Worm (Caenorhabditis elegans) whole organism, L1 larva: Measurements from ENCODE around the gene spch-1.

Source experiments
- C04F5.9 ChIP-seq: sonication (generic microtip); optimal IDR thresholded peaks from 2 replicates; lab custom pipeline; 2016; ENCODE audit warnings: missing genetic modification characterization, missing compliant biosample characterization
- C16A3.4 ChIP-seq: fragments of 150-350 bp; optimal IDR thresholded peaks from 2 replicates; lab custom pipeline; 2014; ENCODE audit warnings: missing biosample characterization, missing genetic modification characterization
- Y116A8C.19 ChIP-seq: sonication (generic microtip); optimal IDR thresholded peaks from 2 replicates; lab custom pipeline; 2016; ENCODE audit warnings: missing compliant biosample characterization, missing genetic modification characterization, borderline replicate concordance
- aha-1 ChIP-seq: fragments of 150-350 bp; optimal IDR thresholded peaks from 2 replicates; lab custom pipeline; 2014; ENCODE audit warnings: missing biosample characterization, missing genetic modification characterization
- alr-1 ChIP-seq: fragments of 200-800 bp; sonication (Bioruptor generic); optimal IDR thresholded peaks from 2 replicates; lab custom pipeline; 2018; ENCODE audit warnings: borderline replicate concordance, mild to moderate bottlenecking, missing genetic modification characterization, missing compliant biosample characterization
- ceh-8 ChIP-seq: fragments of 200-800 bp; sonication (Bioruptor generic); optimal IDR thresholded peaks from 2 replicates; lab custom pipeline; 2018; ENCODE audit warnings: mild to moderate bottlenecking, missing genetic modification characterization, moderate library complexity, missing compliant biosample characterization
- ceh-88 ChIP-seq: fragments of 200-800 bp; sonication (Bioruptor generic); IDR thresholded peaks from 2 replicates; pipeline ENCODE4 v1.3.6; 2022; ENCODE audit warnings: missing genetic modification characterization, missing compliant biosample characterization
- efl-1 ChIP-seq, 4 experiments: fragments of 150-350 bp; optimal IDR thresholded peaks in 3 of 4; peaks in 1 of 4; 1 replicate in 1 of 4; 2 replicates in 3 of 4; lab custom pipeline; 2014; ENCODE audit warnings: missing biosample characterization in 2 of 4, missing genetic modification characterization in 2 of 4, missing genetic modification reagents in 2 of 4
- efl-3 ChIP-seq: fragments of 200-800 bp; sonication (Bioruptor generic); optimal IDR thresholded peaks from 2 replicates; lab custom pipeline; 2018; ENCODE audit warnings: mild to moderate bottlenecking, missing genetic modification characterization, missing compliant biosample characterization
- egl-13 ChIP-seq: sonication (generic microtip); optimal IDR thresholded peaks from 2 replicates; lab custom pipeline; 2016; ENCODE audit warnings: missing genotype, missing genetic modification reagents, missing genetic modification characterization, missing compliant biosample characterization
- egl-27 ChIP-seq, 2 experiments: fragments of 150-350 bp in 1 of 2; sonication (generic microtip); optimal IDR thresholded peaks; 3 replicates each; lab custom pipeline; 2017 to 2018; ENCODE audit warnings: missing biosample characterization in 2 of 2, missing genetic modification characterization in 2 of 2, missing genetic modification reagents in 2 of 2
- elt-2 ChIP-seq: sonication (generic microtip); optimal IDR thresholded peaks from 2 replicates; lab custom pipeline; 2016; ENCODE audit warnings: missing genetic modification characterization, mild to moderate bottlenecking, inconsistent platforms, missing compliant biosample characterization, missing genetic modification reagents
- elt-3 ChIP-seq, 6 experiments: fragments of 150-350 bp in 1 of 6; sonication (generic microtip); optimal IDR thresholded peaks; 2 replicates each; lab custom pipeline; 2017 to 2018; ENCODE audit warnings: missing biosample characterization in 6 of 6, missing genetic modification characterization in 6 of 6, inconsistent platforms in 1 of 6
- fkh-10 ChIP-seq: sonication (generic microtip); optimal IDR thresholded peaks from 2 replicates; lab custom pipeline; 2017; ENCODE audit warnings: missing biosample characterization, missing genetic modification reagents, missing genetic modification characterization
- fkh-8 ChIP-seq: sonication (generic microtip); optimal IDR thresholded peaks from 2 replicates; lab custom pipeline; 2016; ENCODE audit warnings: mild to moderate bottlenecking, missing genetic modification characterization, missing compliant biosample characterization
- fos-1 ChIP-seq: fragments of 150-350 bp; optimal IDR thresholded peaks from 2 replicates; lab custom pipeline; 2014; ENCODE audit warnings: missing biosample characterization, missing genetic modification characterization
- grh-1 ChIP-seq: fragments of 200-800 bp; sonication (Bioruptor generic); IDR thresholded peaks from 2 replicates; pipeline ENCODE4 v1.3.6; 2022; ENCODE audit warnings: missing genetic modification reagents, missing genetic modification characterization, missing compliant biosample characterization
- hlh-17 ChIP-seq: fragments of 200-800 bp; sonication (Bioruptor generic); optimal IDR thresholded peaks from 2 replicates; lab custom pipeline; 2018; ENCODE audit warnings: missing genetic modification characterization, mild to moderate bottlenecking, missing compliant biosample characterization, moderate library complexity, borderline replicate concordance
- irx-1 ChIP-seq: sonication (generic microtip); optimal IDR thresholded peaks from 2 replicates; lab custom pipeline; 2016; ENCODE audit warnings: missing genetic modification characterization, missing compliant biosample characterization
- mdl-1 ChIP-seq, 2 experiments: fragments of 150-350 bp; optimal IDR thresholded peaks; 2 replicates each; lab custom pipeline; 2014 to 2017; ENCODE audit warnings: missing biosample characterization in 2 of 2, missing genetic modification characterization in 2 of 2, inconsistent platforms in 1 of 2
- nhr-12 ChIP-seq: sonication (generic microtip); optimal IDR thresholded peaks from 2 replicates; lab custom pipeline; 2017; ENCODE audit warnings: missing biosample characterization, missing genetic modification characterization
- nhr-19 ChIP-seq: fragments of 200-800 bp; sonication (Bioruptor generic); conservative IDR thresholded peaks from 2 replicates; pipeline ENCODE4 v1.3.6; 2022; ENCODE audit warnings: missing genetic modification characterization, missing compliant biosample characterization
- nhr-20 ChIP-seq: sonication (generic microtip); optimal IDR thresholded peaks from 2 replicates; lab custom pipeline; 2016; ENCODE audit warnings: mild to moderate bottlenecking, missing genetic modification characterization, missing compliant biosample characterization
- nhr-237 ChIP-seq: fragments of 150-350 bp; optimal IDR thresholded peaks from 2 replicates; lab custom pipeline; 2014; ENCODE audit warnings: missing biosample characterization, missing genetic modification characterization
- nhr-28 ChIP-seq: fragments of 150-350 bp; optimal IDR thresholded peaks from 2 replicates; lab custom pipeline; 2014; ENCODE audit warnings: missing biosample characterization, missing genetic modification characterization
- nhr-71 ChIP-seq: sonication (generic microtip); optimal IDR thresholded peaks from 2 replicates; lab custom pipeline; 2016; ENCODE audit warnings: mild to moderate bottlenecking, missing genetic modification characterization, moderate library complexity, missing compliant biosample characterization
- nhr-76 ChIP-seq: sonication (generic microtip); optimal IDR thresholded peaks from 2 replicates; lab custom pipeline; 2017; ENCODE audit warnings: missing biosample characterization, missing genetic modification characterization
- nhr-84 ChIP-seq: sonication (generic microtip); optimal IDR thresholded peaks from 2 replicates; lab custom pipeline; 2017; ENCODE audit warnings: missing biosample characterization, missing genetic modification characterization
- pax-3 ChIP-seq: fragments of 200-800 bp; sonication (Bioruptor generic); optimal IDR thresholded peaks from 2 replicates; lab custom pipeline; 2018; ENCODE audit warnings: mild to moderate bottlenecking, missing genetic modification characterization, moderate library complexity, missing compliant biosample characterization
- skn-1 ChIP-seq: fragments of 150-350 bp; optimal IDR thresholded peaks from 2 replicates; lab custom pipeline; 2014; ENCODE audit warnings: missing biosample characterization, missing genetic modification characterization
- snpc-4 ChIP-seq: fragments of 150-350 bp; optimal IDR thresholded peaks from 2 replicates; lab custom pipeline; 2014; ENCODE audit warnings: missing biosample characterization, missing genetic modification characterization
- snu-23 ChIP-seq: sonication (generic microtip); optimal IDR thresholded peaks from 2 replicates; lab custom pipeline; 2016; ENCODE audit warnings: missing genetic modification characterization, missing compliant biosample characterization
- sptf-1 ChIP-seq: fragments of 150-350 bp; optimal IDR thresholded peaks from 2 replicates; lab custom pipeline; 2014; ENCODE audit warnings: missing biosample characterization, missing genetic modification characterization
- sup-37 ChIP-seq: fragments of 200-800 bp; sonication (Bioruptor generic); optimal IDR thresholded peaks from 2 replicates; lab custom pipeline; 2018; ENCODE audit warnings: mild to moderate bottlenecking, missing genetic modification characterization, missing compliant biosample characterization
- tlp-1 ChIP-seq: fragments of 150-350 bp; optimal IDR thresholded peaks from 2 replicates; lab custom pipeline; 2014; ENCODE audit warnings: missing biosample characterization, missing genetic modification characterization
- unc-86 ChIP-seq: sonication (generic microtip); optimal IDR thresholded peaks from 2 replicates; lab custom pipeline; 2016; ENCODE audit warnings: missing genetic modification characterization, missing compliant biosample characterization
- unc-98 ChIP-seq: fragments of 200-800 bp; sonication (Bioruptor generic); IDR thresholded peaks from 2 replicates; pipeline ENCODE4 v1.3.6; 2022; ENCODE audit warnings: missing genetic modification characterization, missing compliant biosample characterization
- vab-15 ChIP-seq: sonication (generic microtip); optimal IDR thresholded peaks from 2 replicates; lab custom pipeline; 2017; ENCODE audit warnings: missing genotype, mild to moderate bottlenecking, missing genetic modification characterization, missing compliant biosample characterization
- xbp-1 ChIP-seq: sonication (generic microtip); optimal IDR thresholded peaks from 2 replicates; lab custom pipeline; 2016; ENCODE audit warnings: missing genetic modification characterization, missing compliant biosample characterization
- ztf-11 ChIP-seq, 2 experiments: sonication (generic microtip); optimal IDR thresholded peaks; 2 replicates each; lab custom pipeline; 2016 to 2017; ENCODE audit warnings: missing genetic modification characterization in 2 of 2, missing biosample characterization in 1 of 2, missing compliant biosample characterization in 1 of 2

spch-1 gene

ce11 chrIV:10116765-10117164 is 5.4 kb upstream of the spch-1 start:
- TF ChIP-seq C16A3.4: no peak
- TF ChIP-seq nhr-84 (tag; lab: Kevin White, UChicago): no peak
- TF ChIP-seq nhr-12 (tag; lab: Kevin White, UChicago): no peak
- TF ChIP-seq nhr-76 (tag; lab: Kevin White, UChicago): no peak
- TF ChIP-seq efl-1 (optimal IDR thresholded peaks at IDR 0.05; lab: Kevin White, UChicago): no peak
- no peak for TF ChIP-seq efl-1 (GFP tag; optimal IDR thresholded peaks at IDR 0.05 in 1 of 2; lab: Kevin White, UChicago)
- no peak for TF ChIP-seq egl-27 (tag; optimal IDR thresholded peaks at IDR 0.05; lab: Kevin White, UChicago)
- TF ChIP-seq snpc-4 (tag; lab: Kevin White, UChicago): no peak
- TF ChIP-seq egl-13 (tag; lab: Kevin White, UChicago): no peak
- no peak for TF ChIP-seq xbp-1 (tag; lab: Kevin White, UChicago)
- TF ChIP-seq fkh-8: no peak
- no peak for TF ChIP-seq nhr-28 (tag; lab: Kevin White, UChicago)
- no peak for TF ChIP-seq fkh-10 (GFP tag; lab: Kevin White, UChicago)
- TF ChIP-seq nhr-237: no peak
- no peak for TF ChIP-seq sup-37
- no peak for TF ChIP-seq aha-1 (tag; lab: Kevin White, UChicago)
- no peak for TF ChIP-seq C04F5.9
- no peak for TF ChIP-seq hlh-17 (GFP tag; lab: Kevin White, UChicago)
- no peak for TF ChIP-seq tlp-1 (tag; lab: Kevin White, UChicago)
- TF ChIP-seq ceh-8: no peak

ce11 chrIV:10115142-10115541 is 3.8 kb upstream of the spch-1 start, which contains the start of gene C04G2.10:
TSS of gene C04G2.10 (plus strand) at chrIV:10115442.
- TF ChIP-seq pax-3 (no peak), sptf-1 (tag; lab: Kevin White, UChicago) (no peak), nhr-71 (tag; lab: Kevin White, UChicago) (no peak), egl-13 (tag; lab: Kevin White, UChicago) (no peak), snpc-4 (tag; lab: Kevin White, UChicago) (no peak)

ce11 chrIV:10112570-10112969 is 1.2 kb upstream of the spch-1 start, which contains the start of gene nsph-3.2:
TSS of gene nsph-3.2 (plus strand) at chrIV:10112870.
- TF ChIP-seq grh-1 (GFP tag; lab: Robert Waterston, UW) (no peak), hlh-17 (GFP tag; lab: Kevin White, UChicago) (no peak), nhr-28 (tag; lab: Kevin White, UChicago) (no peak), unc-98 (GFP tag; lab: Robert Waterston, UW) (no peak), ztf-11 (tag; optimal IDR thresholded peaks at IDR 0.05; lab: Kevin White, UChicago) (no peak), elt-2 (no peak), sptf-1 (tag; lab: Kevin White, UChicago) (no peak), mdl-1 (tag; optimal IDR thresholded peaks at IDR 0.05; lab: Kevin White, UChicago) (no peak), skn-1 (tag; lab: Kevin White, UChicago) (no peak), pax-3 (no peak), efl-3 (GFP tag; lab: Kevin White, UChicago) (no peak), ceh-88 (GFP tag; lab: Robert Waterston, UW) (no peak), snu-23 (GFP tag; lab: Kevin White, UChicago) (no peak), egl-27 (tag; optimal IDR thresholded peaks at IDR 0.05; lab: Kevin White, UChicago) (no peak), irx-1 (no peak), nhr-12 (tag; lab: Kevin White, UChicago) (no peak), alr-1 (tag; lab: Kevin White, UChicago) (no peak), unc-86 (tag; lab: Kevin White, UChicago) (no peak), fkh-8 (no peak)
- TF ChIP-seq, all 84 proteins: peak for 0

- TF ChIP-seq nhr-84 (tag; lab: Kevin White, UChicago) (no peak), Y116A8C.19 (tag; lab: Kevin White, UChicago) (no peak), nhr-76 (tag; lab: Kevin White, UChicago) (no peak), efl-1 (optimal IDR thresholded peaks at IDR 0.05; lab: Kevin White, UChicago) (no peak), efl-1 (GFP tag; optimal IDR thresholded peaks at IDR 0.05 in 1 of 2; lab: Kevin White, UChicago) (no peak), vab-15 (tag; lab: Kevin White, UChicago) (no peak), nhr-19 (no peak), nhr-20 (no peak), fos-1 (tag; lab: Kevin White, UChicago) (no peak), tlp-1 (tag; lab: Kevin White, UChicago) (no peak), aha-1 (tag; lab: Kevin White, UChicago) (no peak), irx-1 (no peak), elt-3 (tag; optimal IDR thresholded peaks at IDR 0.05; lab: Kevin White, UChicago) (no peak), snu-23 (GFP tag; lab: Kevin White, UChicago) (no peak), xbp-1 (tag; lab: Kevin White, UChicago) (no peak)
Measured at ce11 chrIV:10110870-10111269, 471 bp downstream of the spch-1 start.
